Worm (Caenorhabditis elegans) whole organism, late embryonic: ENCODE measurements around the gene math-39.

Experiments used
- C08G9.2 ChIP-seq: sonication (generic microtip); optimal IDR thresholded peaks from 2 replicates; lab custom pipeline; 2016; ENCODE audit warnings: mild to moderate bottlenecking, missing genetic modification characterization, moderate library complexity, missing compliant biosample characterization
- T23F11.4 ChIP-seq: fragments of 200-800 bp; sonication (Bioruptor generic); optimal IDR thresholded peaks from 2 replicates; lab custom pipeline; 2018; ENCODE audit warnings: mild to moderate bottlenecking, missing genetic modification characterization, missing compliant biosample characterization
- ahr-1 ChIP-seq: sonication (generic microtip); optimal IDR thresholded peaks from 2 replicates; lab custom pipeline; 2016; ENCODE audit warnings: missing genetic modification characterization, missing compliant biosample characterization
- ama-1 ChIP-seq: fragments of 150-350 bp; optimal IDR thresholded peaks from 2 replicates; lab custom pipeline; 2014
- ceh-14 ChIP-seq: sonication (generic microtip); optimal IDR thresholded peaks from 2 replicates; lab custom pipeline; 2016; ENCODE audit warnings: missing genotype, missing genetic modification characterization, missing compliant biosample characterization
- ceh-19 ChIP-seq: fragments of 200-800 bp; sonication (Bioruptor generic); optimal IDR thresholded peaks from 2 replicates; lab custom pipeline; 2018; ENCODE audit warnings: mild to moderate bottlenecking, missing genetic modification characterization, missing compliant biosample characterization
- ceh-22 ChIP-seq: sonication (generic microtip); optimal IDR thresholded peaks from 2 replicates; lab custom pipeline; 2017; ENCODE audit warnings: missing biosample characterization, missing genetic modification characterization
- ceh-24 ChIP-seq: sonication (generic microtip); optimal IDR thresholded peaks from 2 replicates; lab custom pipeline; 2016; ENCODE audit warnings: mild to moderate bottlenecking, missing genetic modification characterization, missing compliant biosample characterization
- ceh-30 ChIP-seq: fragments of 150-350 bp; optimal IDR thresholded peaks from 2 replicates; lab custom pipeline; 2014; ENCODE audit warnings: missing biosample characterization, missing genetic modification characterization
- ceh-31 ChIP-seq: sonication (generic microtip); optimal IDR thresholded peaks from 2 replicates; lab custom pipeline; 2016; ENCODE audit warnings: missing genetic modification characterization, missing compliant biosample characterization
- ceh-45 ChIP-seq: fragments of 200-800 bp; sonication (Bioruptor generic); IDR thresholded peaks from 2 replicates; pipeline ENCODE4 v1.3.6; 2022; ENCODE audit warnings: missing genetic modification reagents, missing genetic modification characterization, missing compliant biosample characterization
- ceh-6 ChIP-seq: fragments of 200-800 bp; sonication (Bioruptor generic); optimal IDR thresholded peaks from 2 replicates; lab custom pipeline; 2018; ENCODE audit warnings: mild to moderate bottlenecking, missing genetic modification characterization, missing compliant biosample characterization
- ceh-9 ChIP-seq: sonication (generic microtip); optimal IDR thresholded peaks from 2 replicates; lab custom pipeline; 2016; ENCODE audit warnings: mild to moderate bottlenecking, missing genetic modification characterization, inconsistent platforms, missing compliant biosample characterization
- dve-1 ChIP-seq: sonication (generic microtip); optimal IDR thresholded peaks from 2 replicates; lab custom pipeline; 2017; ENCODE audit warnings: antibody characterized with exemption, mild to moderate bottlenecking, missing genetic modification characterization, missing compliant biosample characterization
- elt-2 ChIP-seq: sonication (generic microtip); optimal IDR thresholded peaks from 2 replicates; lab custom pipeline; 2016; ENCODE audit warnings: missing genetic modification reagents, missing genetic modification characterization, missing compliant biosample characterization
- ets-4 ChIP-seq: sonication (generic microtip); optimal IDR thresholded peaks from 2 replicates; lab custom pipeline; 2016; ENCODE audit warnings: missing genetic modification characterization, missing compliant biosample characterization
- fax-1 ChIP-seq: sonication (generic microtip); optimal IDR thresholded peaks from 2 replicates; lab custom pipeline; 2016; ENCODE audit warnings: missing genotype, missing genetic modification characterization, missing compliant biosample characterization
- fkh-6 ChIP-seq: sonication (generic microtip); optimal IDR thresholded peaks from 2 replicates; lab custom pipeline; 2016; ENCODE audit warnings: missing genetic modification characterization, missing compliant biosample characterization
- hlh-30 ChIP-seq: sonication (generic microtip); optimal IDR thresholded peaks from 2 replicates; lab custom pipeline; 2017; ENCODE audit warnings: antibody characterized with exemption, missing genetic modification characterization, missing compliant biosample characterization; ENCODE audit not compliant: insufficient read depth
- hlh-6 ChIP-seq: sonication (generic microtip); optimal IDR thresholded peaks from 2 replicates; lab custom pipeline; 2016; ENCODE audit warnings: missing genotype, missing genetic modification characterization, missing compliant biosample characterization
- mec-3 ChIP-seq: sonication (generic microtip); optimal IDR thresholded peaks from 2 replicates; lab custom pipeline; 2016; ENCODE audit warnings: borderline replicate concordance, missing genetic modification characterization, missing compliant biosample characterization
- nfya-1 ChIP-seq: sonication (generic microtip); optimal IDR thresholded peaks from 2 replicates; lab custom pipeline; 2017; ENCODE audit warnings: missing genetic modification characterization, mild to moderate bottlenecking, missing compliant biosample characterization, antibody characterized with exemption, moderate library complexity
- nhr-11 ChIP-seq: fragments of 150-350 bp; optimal IDR thresholded peaks from 2 replicates; lab custom pipeline; 2014; ENCODE audit warnings: missing biosample characterization, missing genetic modification characterization
- nhr-232 ChIP-seq: sonication (generic microtip); optimal IDR thresholded peaks from 2 replicates; lab custom pipeline; 2016; ENCODE audit warnings: missing genetic modification characterization, missing compliant biosample characterization
- odd-2 ChIP-seq: sonication (generic microtip); optimal IDR thresholded peaks from 2 replicates; lab custom pipeline; 2017; ENCODE audit warnings: antibody characterized with exemption, mild to moderate bottlenecking, missing genetic modification characterization, missing compliant biosample characterization
- pag-3 ChIP-seq: sonication (generic microtip); optimal IDR thresholded peaks from 2 replicates; lab custom pipeline; 2016; ENCODE audit warnings: missing compliant biosample characterization, missing genetic modification characterization, borderline replicate concordance
- pat-9 ChIP-seq: fragments of 200-800 bp; sonication (Bioruptor generic); optimal IDR thresholded peaks from 2 replicates; lab custom pipeline; 2018; ENCODE audit warnings: mild to moderate bottlenecking, missing genetic modification characterization, moderate library complexity, missing compliant biosample characterization
- pqm-1 ChIP-seq: sonication (generic microtip); optimal IDR thresholded peaks from 2 replicates; lab custom pipeline; 2016; ENCODE audit warnings: missing genetic modification characterization, missing compliant biosample characterization
- pros-1 ChIP-seq: fragments of 150-350 bp; optimal IDR thresholded peaks from 2 replicates; lab custom pipeline; 2014; ENCODE audit warnings: missing biosample characterization, missing genetic modification reagents, missing genetic modification characterization
- rnt-1 ChIP-seq: sonication (generic microtip); optimal IDR thresholded peaks from 2 replicates; lab custom pipeline; 2016; ENCODE audit warnings: missing genetic modification characterization, missing compliant biosample characterization
- tbx-2 ChIP-seq: sonication (generic microtip); optimal IDR thresholded peaks from 2 replicates; lab custom pipeline; 2016; ENCODE audit warnings: missing genetic modification characterization, missing compliant biosample characterization
- ttx-3 ChIP-seq: sonication (generic microtip); optimal IDR thresholded peaks from 2 replicates; lab custom pipeline; 2016; ENCODE audit warnings: missing genetic modification reagents, missing genetic modification characterization, missing compliant biosample characterization
- unc-3 ChIP-seq, 2 experiments: fragments of 200-800 bp in 1 of 2; sonication (Bioruptor generic) in 1 of 2; sonication (generic microtip) in 1 of 2; conservative IDR thresholded peaks in 1 of 2; optimal IDR thresholded peaks in 1 of 2; 2 replicates each; pipeline versions ENCODE4 v1.3.6 to Lab custom; 2016 to 2022; ENCODE audit warnings: missing compliant biosample characterization in 2 of 2, missing genetic modification characterization in 2 of 2, missing genetic modification reagents in 1 of 2
- unc-55 ChIP-seq: sonication (generic microtip); optimal IDR thresholded peaks from 2 replicates; lab custom pipeline; 2017; ENCODE audit warnings: missing biosample characterization, missing genetic modification reagents, missing genetic modification characterization
- unc-86 ChIP-seq: sonication (generic microtip); optimal IDR thresholded peaks from 2 replicates; lab custom pipeline; 2016; ENCODE audit warnings: missing genetic modification characterization, missing compliant biosample characterization

math-39 gene

ce11 chrII:1806358-1806757 lies 25.8 kb upstream of the math-39 start, which contains the start of gene C08F1.12:
Gene C08F1.12, minus strand, starts transcription at chrII:1806458.
- TF ChIP-seq ahr-1 (tag; lab: Kevin White, UChicago) (no peak), ets-4 (tag; lab: Kevin White, UChicago) (no peak), tbx-2 (no peak), nhr-11 (tag; lab: Kevin White, UChicago) (no peak), elt-2 (tag; lab: Kevin White, UChicago) (no peak), nfya-1 (no peak), ceh-30 (no peak), pat-9 (no peak), unc-55 (GFP tag; lab: Kevin White, UChicago) (no peak), unc-86 (tag; lab: Kevin White, UChicago) (no peak), fax-1 (tag; lab: Kevin White, UChicago) (no peak), ceh-9 (no peak), ceh-22 (no peak), mec-3 (tag; lab: Kevin White, UChicago) (no peak), ceh-19 (GFP tag; lab: Kevin White, UChicago) (no peak), ceh-24 (tag; lab: Kevin White, UChicago) (no peak)

ce11 chrII:1808217-1808616 lies 23.9 kb upstream of the math-39 start, which contains the start of gene C08F1.8:
Gene C08F1.8, minus strand, starts transcription at chrII:1808317.
- TF ChIP-seq hlh-30 (tag; lab: Kevin White, UChicago), result peak; percentile 42
- no peak for TF ChIP-seq hlh-6

ce11 chrII:1816053-1816452 lies 16.1 kb upstream of the math-39 start:
- TF ChIP-seq ceh-14 (tag; lab: Kevin White, UChicago) (no peak), unc-3 (GFP tag; conservative IDR thresholded peaks at IDR 0.05; lab: Robert Waterston, UW) (no peak), unc-3 (tag; optimal IDR thresholded peaks at IDR 0.05; lab: Kevin White, UChicago) (no peak), pqm-1 (no peak), ceh-30 (no peak), odd-2 (tag; lab: Kevin White, UChicago) (no peak), ceh-9 (no peak), ttx-3 (tag; lab: Kevin White, UChicago) (no peak), ceh-6 (GFP tag; lab: Kevin White, UChicago) (no peak), rnt-1 (tag; lab: Kevin White, UChicago) (no peak)

- TF ChIP-seq ama-1 (lab: Kevin White, UChicago) (no peak), ceh-22 (no peak), pag-3 (tag; lab: Kevin White, UChicago) (no peak), hlh-6 (no peak), T23F11.4 (GFP tag; lab: Kevin White, UChicago) (no peak), C08G9.2 (tag; lab: Kevin White, UChicago) (no peak), nhr-232 (tag; lab: Kevin White, UChicago) (no peak), unc-86 (tag; lab: Kevin White, UChicago) (no peak), ceh-24 (tag; lab: Kevin White, UChicago) (no peak), ceh-45 (GFP tag; lab: Robert Waterston, UW) (no peak), dve-1 (tag; lab: Kevin White, UChicago) (no peak), fkh-6 (tag; lab: Kevin White, UChicago) (no peak), elt-2 (tag; lab: Kevin White, UChicago) (no peak)
These were observed 13.8 kb upstream of the math-39 start, which contains the start of gene fbxb-10 for ce11 chrII:1818300-1818699. Gene fbxb-10, minus strand, starts transcription at chrII:1818400.

- TF ChIP-seq elt-2 (tag; lab: Kevin White, UChicago) (peak; percentile 87), pag-3 (tag; lab: Kevin White, UChicago) (no peak), pros-1 (tag; lab: Kevin White, UChicago) (no peak), ceh-31 (tag; lab: Kevin White, UChicago) (no peak), dve-1 (tag; lab: Kevin White, UChicago) (peak; percentile 12), ceh-19 (GFP tag; lab: Kevin White, UChicago) (no peak)
- TF ChIP-seq, all 69 proteins: peak for 2
These were observed 12.1 kb upstream of the math-39 start, which contains the start of gene fbxc-19 for ce11 chrII:1819944-1820570. Gene fbxc-19, plus strand, starts transcription at chrII:1820479.
